Worm (Caenorhabditis elegans): Measurements from ENCODE around the gene pqn-74.

DNA sequence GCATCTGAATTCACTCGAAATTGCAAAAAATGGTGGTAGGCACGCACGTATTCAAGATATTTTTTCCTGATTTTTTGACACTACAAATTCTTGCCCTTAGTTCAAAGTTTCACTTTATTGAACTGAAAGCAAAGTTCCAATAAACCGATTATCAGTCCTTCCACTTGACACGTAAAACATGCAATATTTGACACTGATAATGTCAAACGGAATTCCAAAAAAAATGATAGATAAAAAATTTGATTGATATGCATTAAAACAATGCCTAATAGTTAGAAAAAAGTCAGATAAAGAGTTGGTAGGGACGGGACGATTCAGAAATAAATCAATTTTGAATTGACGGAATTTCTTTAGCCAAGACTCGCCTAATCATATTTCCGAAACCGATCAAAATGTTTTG, 4.1 kb downstream of the pqn-74 start:
- TF ChIP-seq hnd-1 (tag; optimal IDR thresholded peaks at IDR 0.05) = no peak
- no peak for TF ChIP-seq ama-1 (optimal IDR thresholded peaks at IDR 0.05)
- no peak for TF ChIP-seq aly-1 (tag; optimal IDR thresholded peaks at IDR 0.05)
- no peak for TF ChIP-seq scrt-1 (GFP tag; IDR thresholded peaks at IDR 0.05)
- no peak for TF ChIP-seq tra-4 (tag; optimal IDR thresholded peaks at IDR 0.05)
- no peak for TF ChIP-seq sea-1 (GFP tag; conservative IDR thresholded peaks at IDR 0.05)
- no peak for TF ChIP-seq flt-1 (GFP tag; IDR thresholded peaks at IDR 0.05)
- no peak for TF ChIP-seq hmg-4 (GFP tag; optimal IDR thresholded peaks at IDR 0.05)
- no peak for TF ChIP-seq pes-1 (GFP tag; IDR thresholded peaks at IDR 0.05)
- no peak for TF ChIP-seq ceh-36 (tag; optimal IDR thresholded peaks at IDR 0.05)

Measured in whole organism, early embryonic.